Fruit fly (Drosophila melanogaster) whole organism, embryonic: ENCODE measurements around the gene ana1.

Experiments
- Adf1 ChIP-seq: fragments of 200-800 bp; sonication (Bioruptor generic); IDR thresholded peaks from 2 replicates; pipeline ENCODE4 v1.3.6; 2022; ENCODE audit warnings: missing biosample characterization, missing genetic modification characterization
- Aef1 ChIP-seq: fragments of 200-800 bp; sonication (Bioruptor generic); IDR thresholded peaks from 3 replicates; pipeline ENCODE4 v1.3.6; 2022; ENCODE audit warnings: missing biosample characterization, missing genetic modification characterization
- Asciz ChIP-seq: fragments of 200-800 bp; sonication (Bioruptor generic); optimal IDR thresholded peaks from 2 replicates; lab custom pipeline; 2017; ENCODE audit warnings: missing biosample characterization, mild to moderate bottlenecking, missing genetic modification characterization, missing genetic modification reagents
- Awh ChIP-seq: fragments of 200-800 bp; sonication (Bioruptor generic); IDR thresholded peaks from 2 replicates; pipeline ENCODE4, ENCODE4 v1.3.6; 2022; ENCODE audit warnings: missing biosample characterization, missing genetic modification characterization
- Bteb2 ChIP-seq: fragments of 200-800 bp; sonication (Bioruptor generic); optimal IDR thresholded peaks from 2 replicates; lab custom pipeline; 2016; ENCODE audit warnings: missing biosample characterization, missing genetic modification characterization
- CG10147 ChIP-seq: fragments of 200-800 bp; sonication (Bioruptor generic); optimal IDR thresholded peaks from 2 replicates; lab custom pipeline; 2019; ENCODE audit warnings: missing biosample characterization, mild to moderate bottlenecking, missing genetic modification characterization, moderate library complexity
- CG11723 ChIP-seq: fragments of 200-800 bp; sonication (Bioruptor generic); optimal IDR thresholded peaks from 2 replicates; lab custom pipeline; 2017; ENCODE audit warnings: missing biosample characterization, mild to moderate bottlenecking, missing genetic modification characterization
- CG12391 ChIP-seq: fragments of 200-800 bp; sonication (Bioruptor generic); optimal IDR thresholded peaks from 3 replicates; lab custom pipeline; 2018; ENCODE audit warnings: missing biosample characterization, mild to moderate bottlenecking, missing genetic modification characterization, moderate library complexity
- CG15011 ChIP-seq: fragments of 200-800 bp; sonication (Bioruptor generic); optimal IDR thresholded peaks from 3 replicates; lab custom pipeline; 2018; ENCODE audit warnings: missing biosample characterization, mild to moderate bottlenecking, missing genetic modification characterization
- CG15514 ChIP-seq: fragments of 200-800 bp; sonication (Bioruptor generic); optimal IDR thresholded peaks from 3 replicates; lab custom pipeline; 2017; ENCODE audit warnings: missing biosample characterization, missing genetic modification characterization, mild to moderate bottlenecking, moderate library complexity, missing genetic modification reagents
- CG17359 ChIP-seq: fragments of 200-800 bp; sonication (Bioruptor generic); optimal IDR thresholded peaks from 3 replicates; lab custom pipeline; 2018; ENCODE audit warnings: missing biosample characterization, mild to moderate bottlenecking, missing genetic modification characterization, moderate library complexity
- CG2678 ChIP-seq: fragments of 200-800 bp; sonication (Bioruptor generic); optimal IDR thresholded peaks from 3 replicates; lab custom pipeline; 2019; ENCODE audit warnings: missing biosample characterization, mild to moderate bottlenecking, missing genetic modification characterization, moderate library complexity
- CG2889 ChIP-seq: fragments of 200-800 bp; sonication (Bioruptor generic); IDR thresholded peaks from 3 replicates; pipeline ENCODE4 v1.3.6; 2022; ENCODE audit warnings: missing biosample characterization, missing genetic modification characterization
- CG8359 ChIP-seq: fragments of 200-800 bp; sonication (Bioruptor generic); optimal IDR thresholded peaks from 2 replicates; lab custom pipeline; 2017; ENCODE audit warnings: missing biosample characterization, mild to moderate bottlenecking, missing genetic modification characterization, borderline replicate concordance
- CG9437 ChIP-seq: fragments of 200-800 bp; sonication (Bioruptor generic); optimal IDR thresholded peaks from 2 replicates; lab custom pipeline; 2018; ENCODE audit warnings: missing biosample characterization, mild to moderate bottlenecking, missing genetic modification characterization
- CG9727 ChIP-seq: fragments of 200-800 bp; sonication (Bioruptor generic); optimal IDR thresholded peaks from 3 replicates; lab custom pipeline; 2017; ENCODE audit warnings: missing biosample characterization, mild to moderate bottlenecking, missing genetic modification characterization
- Dll ChIP-seq: fragments of 200-800 bp; sonication (Bioruptor generic); IDR thresholded peaks from 4 replicates; pipeline ENCODE4 v1.3.6; 2022; ENCODE audit warnings: missing biosample characterization, missing genetic modification characterization; ENCODE audit not compliant: partially characterized antibody
- E2f2 ChIP-seq: fragments of 200-800 bp; sonication (Bioruptor generic); IDR thresholded peaks from 2 replicates; pipeline ENCODE4 v1.3.6; 2022; ENCODE audit warnings: missing biosample characterization, missing genetic modification characterization
- Ets65A ChIP-seq: fragments of 200-800 bp; sonication (Bioruptor generic); peaks from one replicate; lab custom pipeline; 2016; ENCODE audit warnings: missing biosample characterization, missing genetic modification characterization
- HLH3B ChIP-seq: fragments of 200-800 bp; sonication (Bioruptor generic); IDR thresholded peaks from 2 replicates; pipeline ENCODE4 v1.3.6; 2022; ENCODE audit warnings: missing biosample characterization, missing genetic modification characterization
- HLH54F ChIP-seq: fragments of 200-800 bp; sonication (Bioruptor generic); optimal IDR thresholded peaks from 3 replicates; lab custom pipeline; 2016; ENCODE audit warnings: missing biosample characterization, missing genetic modification characterization
- Lpt ChIP-seq: fragments of >200 bp; optimal IDR thresholded peaks from 2 replicates; lab custom pipeline; 2018; ENCODE audit warnings: missing biosample characterization, missing genetic modification characterization
- NFAT ChIP-seq: fragments of 200-800 bp; sonication (Bioruptor generic); IDR thresholded peaks from 2 replicates; pipeline ENCODE4 v1.3.6; 2022; ENCODE audit warnings: missing biosample characterization, missing genetic modification characterization
- Poxn ChIP-seq: fragments of 200-800 bp; sonication (Bioruptor generic); IDR thresholded peaks from 2 replicates; pipeline ENCODE4 v1.3.6; 2022; ENCODE audit warnings: missing biosample characterization, missing genetic modification characterization
- Rx ChIP-seq: fragments of 200-800 bp; sonication (Bioruptor generic); IDR thresholded peaks from 2 replicates; pipeline ENCODE4 v1.3.6; 2022; ENCODE audit warnings: missing biosample characterization, missing genetic modification characterization
- Side ChIP-seq: fragments of 200-800 bp; sonication (Bioruptor generic); optimal IDR thresholded peaks from 2 replicates; lab custom pipeline; 2016; ENCODE audit warnings: missing biosample characterization, missing genetic modification characterization
- Six4 ChIP-seq: fragments of 200-800 bp; sonication (Bioruptor generic); optimal IDR thresholded peaks from 2 replicates; lab custom pipeline; 2016; ENCODE audit warnings: missing biosample characterization, missing genetic modification characterization
- Ssrp ChIP-seq: fragments of 200-800 bp; sonication (Bioruptor generic); optimal IDR thresholded peaks from 2 replicates; lab custom pipeline; 2018; ENCODE audit warnings: missing biosample characterization, mild to moderate bottlenecking, missing genetic modification characterization, moderate library complexity
- abd-A ChIP-seq: fragments of 200-800 bp; sonication (Bioruptor generic); optimal IDR thresholded peaks from 3 replicates; lab custom pipeline; 2019; ENCODE audit warnings: missing biosample characterization, mild to moderate bottlenecking, missing genetic modification characterization, moderate library complexity
- ase ChIP-seq: fragments of 200-800 bp; sonication (Bioruptor generic); IDR thresholded peaks from 3 replicates; pipeline ENCODE4 v1.3.6; 2022; ENCODE audit warnings: missing biosample characterization, missing genetic modification characterization
- bcd ChIP-seq: fragments of 200-800 bp; sonication (Bioruptor generic); optimal IDR thresholded peaks from 2 replicates; lab custom pipeline; 2017; ENCODE audit warnings: missing biosample characterization, mild to moderate bottlenecking, missing genetic modification characterization
- cad ChIP-seq: fragments of >200 bp; optimal IDR thresholded peaks from 2 replicates; lab custom pipeline; 2017; ENCODE audit warnings: missing biosample characterization, missing genetic modification characterization
- cg ChIP-seq: fragments of 200-800 bp; sonication (Bioruptor generic); optimal IDR thresholded peaks from 3 replicates; lab custom pipeline; 2019; ENCODE audit warnings: missing biosample characterization, mild to moderate bottlenecking, missing genetic modification characterization, moderate library complexity
- croc ChIP-seq: fragments of 200-800 bp; sonication (Bioruptor generic); conservative IDR thresholded peaks from 3 replicates; pipeline ENCODE4 v1.3.6; 2022; ENCODE audit warnings: missing biosample characterization, missing genetic modification characterization
- danr ChIP-seq: fragments of 200-800 bp; sonication (Bioruptor generic); IDR thresholded peaks from 2 replicates; pipeline ENCODE4 v1.3.6; 2022; ENCODE audit warnings: missing biosample characterization, missing genetic modification characterization
- disco-r ChIP-seq: fragments of 200-800 bp; sonication (Bioruptor generic); optimal IDR thresholded peaks from 2 replicates; lab custom pipeline; 2016; ENCODE audit warnings: missing biosample characterization, missing genetic modification characterization
- dmrt99B ChIP-seq: fragments of 200-800 bp; sonication (Bioruptor generic); optimal IDR thresholded peaks from 2 replicates; lab custom pipeline; 2018; ENCODE audit warnings: missing biosample characterization, mild to moderate bottlenecking, missing genetic modification characterization, moderate library complexity
- en ChIP-seq: fragments of 200-800 bp; sonication (Bioruptor generic); optimal IDR thresholded peaks from 2 replicates; lab custom pipeline; 2016; ENCODE audit warnings: missing biosample characterization, missing genetic modification characterization
- eve ChIP-seq, 2 experiments: fragments of >200 bp; optimal IDR thresholded peaks; 2 replicates each; lab custom pipeline; 2017; ENCODE audit warnings: missing biosample characterization in 2 of 2, missing genetic modification characterization in 2 of 2
- gcm2 ChIP-seq: fragments of 200-800 bp; sonication (Bioruptor generic); optimal IDR thresholded peaks from 2 replicates; lab custom pipeline; 2016; ENCODE audit warnings: missing biosample characterization, missing genetic modification characterization
- ken ChIP-seq: fragments of 200-800 bp; sonication (Bioruptor generic); IDR thresholded peaks from 3 replicates; pipeline ENCODE4 v1.3.6; 2022; ENCODE audit warnings: missing biosample characterization, missing genetic modification characterization
- lilli ChIP-seq: fragments of 200-800 bp; sonication (Bioruptor generic); optimal IDR thresholded peaks from 3 replicates; lab custom pipeline; 2016; ENCODE audit warnings: missing biosample characterization, missing genetic modification characterization
- nerfin-2 ChIP-seq: fragments of 200-800 bp; sonication (Bioruptor generic); IDR thresholded peaks from 2 replicates; pipeline ENCODE4 v1.3.6; 2022; ENCODE audit warnings: missing biosample characterization, missing genetic modification characterization; ENCODE audit not compliant: partially characterized antibody
- odd ChIP-seq: fragments of 200-800 bp; sonication (Bioruptor generic); optimal IDR thresholded peaks from 2 replicates; lab custom pipeline; 2017; ENCODE audit warnings: missing biosample characterization, mild to moderate bottlenecking, missing genetic modification characterization
- otp ChIP-seq: fragments of 200-800 bp; sonication (Bioruptor generic); IDR thresholded peaks from 3 replicates; pipeline ENCODE4, ENCODE4 v1.3.6; 2022; ENCODE audit warnings: missing biosample characterization, missing genetic modification characterization
- pros ChIP-seq: fragments of 200-800 bp; sonication (Bioruptor generic); optimal IDR thresholded peaks from 3 replicates; lab custom pipeline; 2019; ENCODE audit warnings: missing biosample characterization, mild to moderate bottlenecking, missing genetic modification characterization, moderate library complexity
- ro ChIP-seq: fragments of 200-800 bp; sonication (Bioruptor generic); IDR thresholded peaks from 2 replicates; pipeline ENCODE4 v1.3.6; 2022; ENCODE audit warnings: missing biosample characterization, missing genetic modification characterization
- sens-2 ChIP-seq: fragments of 200-800 bp; sonication (Bioruptor generic); IDR thresholded peaks from 2 replicates; pipeline ENCODE4 v1.3.6; 2022; ENCODE audit warnings: missing biosample characterization, missing genetic modification characterization
- slbo ChIP-seq: fragments of 200-800 bp; sonication (Bioruptor generic); IDR thresholded peaks from 2 replicates; pipeline ENCODE4 v1.3.6; 2022; ENCODE audit warnings: missing biosample characterization, missing genetic modification characterization
- so ChIP-seq: fragments of 200-800 bp; sonication (Bioruptor generic); IDR thresholded peaks from 3 replicates; pipeline ENCODE4 v1.3.6; 2022; ENCODE audit warnings: missing biosample characterization, missing genetic modification characterization
- stc ChIP-seq: fragments of 200-800 bp; sonication (Bioruptor generic); IDR thresholded peaks from 2 replicates; pipeline ENCODE4 v1.3.6; 2022; ENCODE audit warnings: missing biosample characterization, missing genetic modification characterization
- ttk ChIP-seq: fragments of 200-800 bp; sonication (Bioruptor generic); IDR thresholded peaks from 2 replicates; pipeline ENCODE4 v2.1.2; 2022; ENCODE audit warnings: missing biosample characterization, missing genetic modification characterization

The ana1 gene

DNA sequence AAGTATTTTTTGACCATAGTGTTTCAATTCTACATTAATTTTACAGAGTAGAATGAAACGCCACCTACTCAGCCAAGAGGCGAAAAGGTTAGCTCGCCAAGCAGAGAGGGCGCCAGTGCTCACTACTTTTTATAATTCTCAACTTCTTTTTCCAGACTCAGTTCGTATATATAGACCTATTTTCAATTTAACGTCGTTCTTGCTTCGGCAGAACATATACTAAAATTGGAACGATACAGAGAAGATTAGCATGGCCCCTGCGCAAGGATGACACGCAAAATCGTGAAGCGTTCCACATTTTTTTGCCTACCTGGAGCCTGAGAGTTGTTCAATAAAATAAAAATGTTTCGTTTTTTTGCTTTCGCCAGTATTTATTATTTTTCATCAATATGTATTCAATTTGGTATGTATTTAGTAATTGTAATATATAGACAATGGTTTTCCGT lies 26.7 kb downstream of the ana1 start:
- TF ChIP-seq so (GFP tag; lab: Robert Waterston, UW): peak; percentile 14; the same call in 1 of the 3 replicates
- no peak for TF ChIP-seq CG8359 (GFP tag; lab: Kevin White, UChicago)
- peak; percentile 62 for TF ChIP-seq Side (GFP tag; lab: Kevin White, UChicago)
- peak; percentile 27; the same call in 1 of the 2 replicates for TF ChIP-seq E2f2 (GFP tag; lab: Robert Waterston, UW)
- TF ChIP-seq Ssrp (tag; lab: Kevin White, UChicago): peak; percentile 27
- peak; percentile 88 for TF ChIP-seq slbo (GFP tag; lab: Robert Waterston, UW)
- peak; percentile 61; the same call in 1 of the 4 replicates for TF ChIP-seq Dll (GFP tag; lab: Robert Waterston, UW)
- no peak for TF ChIP-seq eve (GFP tag; optimal IDR thresholded peaks at IDR 0.05; lab: Kevin White, UChicago)
- TF ChIP-seq HLH54F: peak; percentile 54
- no peak for TF ChIP-seq danr (GFP tag; lab: Robert Waterston, UW)
- TF ChIP-seq nerfin-2 (GFP tag; lab: Robert Waterston, UW): peak; percentile 88
- TF ChIP-seq HLH3B (GFP tag; lab: Robert Waterston, UW): peak; percentile 70
- TF ChIP-seq gcm2 (GFP tag; lab: Kevin White, UChicago): peak; percentile 61
- no peak for TF ChIP-seq abd-A
- TF ChIP-seq dmrt99B (tag; lab: Kevin White, UChicago): no peak
- peak; percentile 61 for TF ChIP-seq Aef1
- TF ChIP-seq odd (GFP tag; lab: Kevin White, UChicago): peak; percentile 0
- TF ChIP-seq croc (GFP tag; lab: Robert Waterston, UW): no peak; the same call in 2 of the 3 replicates
- peak; percentile 57; the same call in 2 of the 3 replicates for TF ChIP-seq ase
- peak; percentile 94 for TF ChIP-seq NFAT (GFP tag; lab: Robert Waterston, UW)
- no peak for TF ChIP-seq Awh (GFP tag; lab: Robert Waterston, UW)
- no peak for TF ChIP-seq CG15011 (GFP tag; lab: Kevin White, UChicago)
- no peak for TF ChIP-seq pros (GFP tag; lab: Kevin White, UChicago)
- no peak for TF ChIP-seq disco-r (GFP tag; lab: Kevin White, UChicago)
- no peak for TF ChIP-seq sens-2 (GFP tag; lab: Robert Waterston, UW)
- TF ChIP-seq CG10147 (GFP tag; lab: Kevin White, UChicago): no peak
- peak; percentile 58 for TF ChIP-seq Asciz (GFP tag; lab: Kevin White, UChicago)
- TF ChIP-seq Ets65A (GFP tag; lab: Kevin White, UChicago): peak; percentile 93
- peak; percentile 54 for TF ChIP-seq CG17359 (tag; lab: Kevin White, UChicago)
- TF ChIP-seq ro (GFP tag; lab: Robert Waterston, UW): no peak
- TF ChIP-seq CG11723 (GFP tag; lab: Kevin White, UChicago): no peak
- peak; percentile 46; the same call in 1 of the 2 replicates for TF ChIP-seq Adf1 (GFP tag; lab: Robert Waterston, UW)
- no peak for TF ChIP-seq Six4 (GFP tag; lab: Kevin White, UChicago)
- no peak for TF ChIP-seq ken (GFP tag; lab: Robert Waterston, UW)
- TF ChIP-seq Lpt: no peak
- TF ChIP-seq bcd: no peak
- peak; percentile 57 for TF ChIP-seq Bteb2 (GFP tag; lab: Kevin White, UChicago)
- TF ChIP-seq cg (GFP tag; lab: Kevin White, UChicago): no peak
- TF ChIP-seq en (GFP tag; lab: Kevin White, UChicago): no peak
- TF ChIP-seq stc (GFP tag; lab: Robert Waterston, UW): no peak
- TF ChIP-seq lilli (GFP tag; lab: Kevin White, UChicago): peak; percentile 79
- no peak for TF ChIP-seq cad (GFP tag; lab: Kevin White, UChicago)
- TF ChIP-seq CG2889 (GFP tag; lab: Robert Waterston, UW): no peak
- TF ChIP-seq CG12391: peak; percentile 44
- peak; percentile 38; the same call in 1 of the 2 replicates for TF ChIP-seq ttk (GFP tag; lab: Robert Waterston, UW)
- peak; percentile 50 for TF ChIP-seq CG2678 (tag; lab: Kevin White, UChicago)
- no peak for TF ChIP-seq Poxn (GFP tag; lab: Robert Waterston, UW)
- TF ChIP-seq Rx (GFP tag; lab: Robert Waterston, UW): no peak
- peak; percentile 18 for TF ChIP-seq CG9727 (GFP tag; lab: Kevin White, UChicago)
- TF ChIP-seq otp (GFP tag; lab: Robert Waterston, UW): no peak
- TF ChIP-seq CG15514 (GFP tag; lab: Kevin White, UChicago): no peak
- TF ChIP-seq CG9437 (GFP tag; lab: Kevin White, UChicago): no peak
